Worm (Caenorhabditis elegans) whole organism, late embryonic: ENCODE data around the gene M04B2.7.

ENCODE experiments used
- C38D4.7 ChIP-seq: fragments of 200-800 bp; sonication (Bioruptor generic); optimal IDR thresholded peaks from 2 replicates; lab custom pipeline; 2018; ENCODE audit warnings: mild to moderate bottlenecking, missing genetic modification characterization, moderate library complexity, missing compliant biosample characterization
- F13H6.1 ChIP-seq: sonication (generic microtip); optimal IDR thresholded peaks from 2 replicates; lab custom pipeline; 2016; ENCODE audit warnings: missing genetic modification characterization, missing compliant biosample characterization
- ceh-18 ChIP-seq: sonication (generic microtip); optimal IDR thresholded peaks from 2 replicates; lab custom pipeline; 2016; ENCODE audit warnings: missing genetic modification characterization, missing compliant biosample characterization
- ceh-22 ChIP-seq: sonication (generic microtip); optimal IDR thresholded peaks from 2 replicates; lab custom pipeline; 2017; ENCODE audit warnings: missing biosample characterization, missing genetic modification characterization
- ceh-34 ChIP-seq: sonication (generic microtip); optimal IDR thresholded peaks from 2 replicates; lab custom pipeline; 2016; ENCODE audit warnings: mild to moderate bottlenecking, missing genetic modification characterization, missing compliant biosample characterization
- dmd-4 ChIP-seq: sonication (generic microtip); optimal IDR thresholded peaks from 2 replicates; lab custom pipeline; 2016; ENCODE audit warnings: borderline replicate concordance, missing genetic modification characterization, missing compliant biosample characterization
- fkh-6 ChIP-seq: sonication (generic microtip); optimal IDR thresholded peaks from 2 replicates; lab custom pipeline; 2016; ENCODE audit warnings: missing genetic modification characterization, missing compliant biosample characterization
- lin-11 ChIP-seq: fragments of 200-800 bp; sonication (Bioruptor generic); optimal IDR thresholded peaks from 2 replicates; lab custom pipeline; 2018; ENCODE audit warnings: mild to moderate bottlenecking, missing genetic modification characterization, missing compliant biosample characterization
- nhr-11 ChIP-seq: fragments of 150-350 bp; optimal IDR thresholded peaks from 2 replicates; lab custom pipeline; 2014; ENCODE audit warnings: missing biosample characterization, missing genetic modification characterization
- pat-9 ChIP-seq: fragments of 200-800 bp; sonication (Bioruptor generic); optimal IDR thresholded peaks from 2 replicates; lab custom pipeline; 2018; ENCODE audit warnings: mild to moderate bottlenecking, missing genetic modification characterization, moderate library complexity, missing compliant biosample characterization
- sox-2 ChIP-seq: fragments of 200-800 bp; sonication (Bioruptor generic); IDR thresholded peaks from 2 replicates; pipeline ENCODE4 v1.3.6; 2022; ENCODE audit warnings: missing genetic modification reagents, missing genetic modification characterization, missing compliant biosample characterization
- sox-4 ChIP-seq: sonication (generic microtip); optimal IDR thresholded peaks from 2 replicates; lab custom pipeline; 2017; ENCODE audit warnings: mild to moderate bottlenecking, missing genetic modification characterization, inconsistent platforms, missing compliant biosample characterization
- tbx-2 ChIP-seq: sonication (generic microtip); optimal IDR thresholded peaks from 2 replicates; lab custom pipeline; 2016; ENCODE audit warnings: missing genetic modification characterization, missing compliant biosample characterization
- zip-5 ChIP-seq: sonication (generic microtip); optimal IDR thresholded peaks from 2 replicates; lab custom pipeline; 2016; ENCODE audit warnings: missing genetic modification characterization, missing compliant biosample characterization

ce11 chrIV:11503654-11504053 lies 44.9 kb downstream of the M04B2.7 start:
- TF ChIP-seq dmd-4 (tag; lab: Kevin White, UChicago), result no peak
- TF ChIP-seq lin-11 (tag; lab: Kevin White, UChicago), result no peak
- no peak for TF ChIP-seq tbx-2 (tag; lab: Kevin White, UChicago)
- no peak for TF ChIP-seq C38D4.7
- TF ChIP-seq nhr-11, result no peak
- TF ChIP-seq sox-4, result no peak
- TF ChIP-seq ceh-18 (tag; lab: Kevin White, UChicago), result no peak
- no peak for TF ChIP-seq ceh-34 (tag; lab: Kevin White, UChicago)
- no peak for TF ChIP-seq F13H6.1 (tag; lab: Kevin White, UChicago)
- no peak for TF ChIP-seq pat-9 (tag; lab: Kevin White, UChicago)
- TF ChIP-seq sox-2 (GFP tag; lab: Robert Waterston, UW), result no peak
- no peak for TF ChIP-seq ceh-22 (tag; lab: Kevin White, UChicago)
- TF ChIP-seq zip-5 (tag; lab: Kevin White, UChicago), result no peak
- no peak for TF ChIP-seq fkh-6 (tag; lab: Kevin White, UChicago)
